Fruit fly (Drosophila melanogaster): ENCODE measurements around the gene CASK.

Gene CASK

dm6 chr3R:21835388-21836200 is 13.1 kb upstream of the CASK start:
- TF ChIP-seq insv (optimal IDR thresholded peaks at IDR 0.05) (no peak), Myc (optimal IDR thresholded peaks at IDR 0.05) (no peak), Sin3A (optimal IDR thresholded peaks at IDR 0.05) (no peak), ttk (optimal IDR thresholded peaks at IDR 0.05) (no peak), h (optimal IDR thresholded peaks at IDR 0.05) (no peak), psq (optimal IDR thresholded peaks at IDR 0.05) (no peak)

DNA sequence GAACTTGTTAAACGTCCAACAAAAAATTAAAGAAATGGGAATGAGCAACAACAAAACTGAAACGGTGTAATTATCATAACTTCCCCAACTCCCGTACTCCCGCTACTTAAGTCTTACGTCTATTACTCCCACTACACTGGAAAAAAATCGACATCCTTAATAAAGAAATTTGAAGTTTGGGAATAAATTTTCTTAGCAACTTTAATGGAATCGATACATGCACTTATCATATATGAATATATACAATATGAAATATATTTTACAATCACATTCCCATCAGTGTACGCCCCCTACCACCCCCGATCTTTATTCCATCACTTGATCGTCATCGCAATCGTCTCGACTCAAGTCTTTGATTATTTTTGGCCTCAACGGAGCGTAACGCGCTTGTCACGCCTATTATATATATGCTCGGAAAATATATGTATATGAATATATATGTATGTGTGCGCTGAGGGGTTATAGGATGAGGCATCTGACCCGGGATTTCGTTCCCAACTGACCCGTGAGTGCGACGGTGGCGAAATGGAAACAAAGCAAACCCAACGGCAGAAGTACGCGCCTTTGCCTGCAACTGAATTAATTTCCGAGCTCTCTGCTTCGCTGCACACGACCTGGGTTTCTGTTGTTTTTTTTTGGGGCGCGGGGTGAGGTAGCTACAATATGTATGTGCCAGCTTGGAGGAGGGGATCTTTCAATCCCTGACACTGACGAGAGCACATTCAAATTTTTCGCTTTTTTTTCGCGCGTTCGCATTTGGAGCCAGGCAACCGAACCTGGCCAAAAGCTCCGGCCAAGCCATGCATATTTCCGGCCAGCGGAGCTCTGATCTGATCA is 12.0 kb upstream of the CASK start:
- TF ChIP-seq insv (optimal IDR thresholded peaks at IDR 0.05): no peak
- no peak for TF ChIP-seq ttk (optimal IDR thresholded peaks at IDR 0.05)
- no peak for TF ChIP-seq h (optimal IDR thresholded peaks at IDR 0.05)
- TF ChIP-seq Sin3A (optimal IDR thresholded peaks at IDR 0.05): no peak
- TF ChIP-seq psq (optimal IDR thresholded peaks at IDR 0.05): no peak
- TF ChIP-seq Myc (optimal IDR thresholded peaks at IDR 0.05): no peak

- TF ChIP-seq insv (optimal IDR thresholded peaks at IDR 0.05) (no peak), Myc (optimal IDR thresholded peaks at IDR 0.05) (no peak), psq (optimal IDR thresholded peaks at IDR 0.05) (no peak), h (optimal IDR thresholded peaks at IDR 0.05) (no peak), ttk (optimal IDR thresholded peaks at IDR 0.05) (no peak), Sin3A (optimal IDR thresholded peaks at IDR 0.05) (no peak)
These were observed 9.7 kb upstream of the CASK start, which contains the start of gene Gr93a for dm6 chr3R:21832203-21832602. Gene Gr93a (plus strand): TSS chr3R:21832503.

DNA sequence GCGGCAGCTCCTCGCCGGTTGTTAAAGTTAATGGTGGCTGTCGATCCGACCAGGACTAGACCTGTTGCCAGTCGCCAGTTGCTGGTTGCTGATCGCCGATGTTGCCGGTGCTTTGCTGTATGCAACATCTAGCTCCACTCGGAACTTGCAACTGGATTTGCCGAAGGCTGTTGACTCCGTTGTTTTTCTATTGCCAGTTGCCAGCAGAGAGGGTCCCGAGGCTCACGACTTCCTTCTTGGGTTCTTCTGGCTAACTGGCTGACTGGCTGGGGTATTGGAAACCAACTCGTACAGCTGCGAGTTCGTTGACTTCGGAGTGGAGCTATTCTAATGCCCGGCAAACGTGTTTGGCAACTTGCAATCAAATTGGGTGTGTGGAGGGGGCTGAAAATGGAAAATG is 8.6 kb upstream of the CASK start:
- TF ChIP-seq psq (optimal IDR thresholded peaks at IDR 0.05): no peak
- TF ChIP-seq ttk (optimal IDR thresholded peaks at IDR 0.05): no peak
- TF ChIP-seq Myc (optimal IDR thresholded peaks at IDR 0.05): no peak
- TF ChIP-seq h (optimal IDR thresholded peaks at IDR 0.05): no peak
- TF ChIP-seq insv (optimal IDR thresholded peaks at IDR 0.05): no peak
- no peak for TF ChIP-seq Sin3A (optimal IDR thresholded peaks at IDR 0.05)

DNA sequence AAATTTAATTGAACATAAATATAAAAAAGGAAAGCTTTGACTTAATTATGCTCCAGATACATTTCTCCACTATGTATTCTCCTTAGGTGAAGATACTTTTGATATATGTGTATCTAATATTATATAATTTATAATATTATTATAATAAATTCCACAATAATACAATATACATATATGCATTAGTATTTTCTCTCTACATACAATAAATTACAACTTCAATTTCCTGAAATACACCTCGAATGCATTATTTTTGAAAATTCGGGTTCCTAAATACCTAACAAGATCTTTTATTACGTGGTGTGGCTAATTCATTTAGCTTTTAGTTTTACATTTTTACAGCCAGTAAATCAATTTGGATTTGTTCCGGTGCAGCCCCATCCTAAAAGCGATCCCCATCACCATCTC is 7.8 kb upstream of the CASK start:
- TF ChIP-seq Sin3A (optimal IDR thresholded peaks at IDR 0.05) (no peak), psq (optimal IDR thresholded peaks at IDR 0.05) (no peak), insv (optimal IDR thresholded peaks at IDR 0.05) (no peak)

DNA sequence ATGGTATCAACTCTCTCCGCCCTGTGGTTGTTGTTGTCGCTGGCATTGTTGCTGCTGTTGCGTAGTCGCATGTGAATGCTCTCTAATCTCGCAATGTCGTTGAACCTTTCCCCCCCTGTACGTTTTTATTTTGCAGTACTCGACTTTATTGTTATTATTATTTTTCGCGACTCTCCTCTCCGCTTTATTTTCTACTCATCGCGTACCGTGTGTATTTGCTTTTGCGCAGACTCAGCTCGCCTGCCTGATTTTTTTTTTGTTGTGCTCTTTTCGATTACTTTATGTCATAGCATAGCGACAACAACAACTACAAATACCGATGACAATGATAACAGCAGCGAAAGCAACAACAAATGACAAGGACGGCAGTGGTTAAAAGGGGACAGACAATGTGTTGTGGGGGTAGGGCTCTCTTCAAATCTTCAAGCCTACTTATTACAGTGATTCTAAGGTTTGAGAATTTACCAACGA is 7.0 kb upstream of the CASK start:
- TF ChIP-seq Myc (optimal IDR thresholded peaks at IDR 0.05): no peak
- TF ChIP-seq insv (optimal IDR thresholded peaks at IDR 0.05): no peak
- no peak for TF ChIP-seq ttk (optimal IDR thresholded peaks at IDR 0.05)
- TF ChIP-seq h (optimal IDR thresholded peaks at IDR 0.05): no peak
- TF ChIP-seq psq (optimal IDR thresholded peaks at IDR 0.05): no peak

DNA sequence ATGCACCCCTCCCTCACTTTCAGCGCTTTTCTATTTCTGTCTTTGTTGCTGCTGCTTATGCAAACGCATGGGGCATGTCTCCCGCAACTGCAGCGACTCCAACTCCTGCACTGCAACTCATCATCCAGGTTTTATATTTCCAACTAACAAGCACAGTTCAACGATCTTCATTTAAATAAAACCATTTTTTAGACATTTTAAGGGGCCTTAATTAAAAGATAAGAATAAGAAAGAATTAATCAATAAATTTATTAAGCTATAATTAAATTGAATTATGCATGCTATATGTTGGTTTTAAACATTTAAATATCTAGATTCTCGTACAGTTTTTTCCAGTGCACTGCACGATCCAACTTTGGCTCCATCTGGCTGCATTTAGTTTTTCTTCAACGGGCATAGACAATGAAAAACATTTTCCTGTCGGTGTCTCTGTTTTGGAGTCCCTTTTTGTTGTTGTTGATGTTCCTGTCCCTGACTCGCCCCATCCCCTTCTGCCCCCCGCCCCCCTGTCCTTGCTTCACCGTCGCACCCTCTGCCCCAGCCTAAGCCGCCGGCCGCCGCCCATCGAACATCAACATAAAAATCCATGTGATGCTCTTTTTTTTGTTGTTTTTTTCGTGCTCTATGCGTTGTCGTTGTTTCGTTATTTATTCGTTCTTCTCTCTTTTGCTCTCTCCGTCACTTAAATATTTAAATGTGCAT is 6.5 kb upstream of the CASK start:
- no peak for TF ChIP-seq psq (optimal IDR thresholded peaks at IDR 0.05)

DNA sequence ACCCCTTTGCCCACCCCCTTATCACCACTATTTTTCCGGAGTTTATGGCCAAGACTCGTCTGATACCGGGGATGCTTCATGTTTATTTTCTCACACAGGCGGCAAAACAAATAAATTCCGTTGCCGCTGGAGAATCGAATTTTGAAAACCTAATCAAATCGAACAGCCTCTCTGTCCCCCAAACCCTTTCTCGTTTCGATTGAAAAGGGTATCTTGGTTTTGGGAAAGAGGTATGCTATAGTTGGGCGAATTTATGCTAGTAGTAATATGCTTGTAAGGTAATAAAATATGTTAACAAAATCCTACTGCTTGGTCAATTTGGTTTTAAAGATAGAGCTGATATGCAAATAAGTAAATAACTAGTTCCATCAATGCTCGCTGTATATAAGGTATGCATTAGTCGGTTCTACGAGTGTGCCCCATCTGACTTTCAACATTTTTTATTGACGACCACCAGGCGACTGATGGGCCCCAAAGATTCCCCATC is 5.6 kb upstream of the CASK start:
- TF ChIP-seq insv (optimal IDR thresholded peaks at IDR 0.05) (no peak), h (optimal IDR thresholded peaks at IDR 0.05) (no peak), psq (optimal IDR thresholded peaks at IDR 0.05) (no peak), Sin3A (optimal IDR thresholded peaks at IDR 0.05) (no peak), ttk (optimal IDR thresholded peaks at IDR 0.05) (no peak), Myc (optimal IDR thresholded peaks at IDR 0.05) (no peak)

dm6 chr3R:21827453-21828039 is 5.1 kb upstream of the CASK start:
- no peak for TF ChIP-seq psq (optimal IDR thresholded peaks at IDR 0.05)
- no peak for TF ChIP-seq h (optimal IDR thresholded peaks at IDR 0.05)

DNA sequence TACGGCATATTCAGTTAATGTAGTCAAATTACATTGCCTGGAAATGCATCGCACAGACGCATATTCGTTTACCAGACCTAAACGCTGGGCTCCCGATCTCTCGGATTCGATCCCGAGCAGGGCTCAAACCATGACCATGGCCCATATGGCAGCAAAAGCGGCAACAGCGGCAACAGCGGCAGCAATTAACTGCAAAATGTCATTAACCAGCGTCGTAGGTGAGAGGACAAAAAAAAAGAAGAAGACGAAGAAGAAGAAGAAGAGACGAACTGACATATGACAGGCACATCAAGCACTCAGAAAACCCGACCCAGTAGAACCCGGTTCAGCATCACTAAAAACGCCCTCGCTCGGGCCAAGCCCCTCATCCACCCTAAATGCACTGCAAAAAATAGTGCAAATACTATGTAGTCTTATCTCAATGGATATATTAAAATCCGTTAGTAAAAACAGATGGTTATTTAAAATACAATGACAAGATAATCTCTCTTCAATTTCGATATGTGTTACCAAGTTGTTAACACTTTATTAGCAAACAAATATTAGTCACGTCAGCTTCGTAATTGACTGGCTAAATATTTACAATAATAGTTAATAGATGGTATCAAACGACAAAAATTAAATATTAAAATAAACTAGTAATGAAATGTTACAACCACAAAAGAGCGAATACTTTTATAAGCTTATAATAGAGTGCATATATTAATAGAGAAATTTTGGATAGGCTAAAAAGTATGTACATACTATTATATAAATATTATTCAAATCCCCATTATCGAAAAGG is 3.5 kb upstream of the CASK start:
- no peak for TF ChIP-seq psq (optimal IDR thresholded peaks at IDR 0.05)

dm6 chr3R:21825140-21825539 is 2.7 kb upstream of the CASK start:
- TF ChIP-seq Sin3A (optimal IDR thresholded peaks at IDR 0.05) (no peak), h (optimal IDR thresholded peaks at IDR 0.05) (no peak), psq (optimal IDR thresholded peaks at IDR 0.05) (no peak), insv (optimal IDR thresholded peaks at IDR 0.05) (no peak), Myc (optimal IDR thresholded peaks at IDR 0.05) (no peak), ttk (optimal IDR thresholded peaks at IDR 0.05) (no peak)
